Fruit fly (Drosophila melanogaster) whole organism, embryonic: ENCODE measurements around the gene CG4949.

Experiments
- Adf1 ChIP-seq: fragments of 200-800 bp; sonication (Bioruptor generic); IDR thresholded peaks from 2 replicates; pipeline ENCODE4 v1.3.6; 2022; ENCODE audit warnings: missing biosample characterization, missing genetic modification characterization
- B-H2 ChIP-seq: fragments of 200-800 bp; sonication (Bioruptor generic); optimal IDR thresholded peaks from 2 replicates; lab custom pipeline; 2018; ENCODE audit warnings: missing biosample characterization, mild to moderate bottlenecking, missing genetic modification characterization
- Blimp-1 ChIP-seq: fragments of 200-800 bp; sonication (Bioruptor generic); optimal IDR thresholded peaks from 3 replicates; lab custom pipeline; 2018; ENCODE audit warnings: missing biosample characterization, missing genetic modification characterization, mild to moderate bottlenecking, moderate library complexity, missing genetic modification reagents
- CG11247 ChIP-seq: fragments of 200-800 bp; sonication (Bioruptor generic); IDR thresholded peaks from 2 replicates; pipeline ENCODE4 v1.3.6; 2022; ENCODE audit warnings: missing biosample characterization, missing genetic modification characterization
- CG1233 ChIP-seq: fragments of 200-800 bp; sonication (Bioruptor generic); optimal IDR thresholded peaks from 4 replicates; lab custom pipeline; 2018; ENCODE audit warnings: missing biosample characterization, mild to moderate bottlenecking, missing genetic modification characterization
- CG13287 ChIP-seq: fragments of 200-800 bp; sonication (Bioruptor generic); IDR thresholded peaks from 2 replicates; pipeline ENCODE4 v1.3.6; 2022; ENCODE audit warnings: missing biosample characterization, missing genetic modification characterization; ENCODE audit not compliant: partially characterized antibody
- CG15479 ChIP-seq: fragments of 200-800 bp; sonication (Bioruptor generic); optimal IDR thresholded peaks from 3 replicates; lab custom pipeline; 2019; ENCODE audit warnings: missing biosample characterization, mild to moderate bottlenecking, missing genetic modification characterization, moderate library complexity
- CG17568 ChIP-seq: fragments of 200-800 bp; sonication (Bioruptor generic); optimal IDR thresholded peaks from 2 replicates; lab custom pipeline; 2018; ENCODE audit warnings: missing biosample characterization, mild to moderate bottlenecking, missing genetic modification characterization, moderate library complexity
- CG1832 ChIP-seq: fragments of 200-800 bp; sonication (Bioruptor generic); optimal IDR thresholded peaks from 2 replicates; lab custom pipeline; 2017; ENCODE audit warnings: missing biosample characterization, mild to moderate bottlenecking, missing genetic modification characterization, inconsistent platforms
- CG18476 ChIP-seq: fragments of 200-800 bp; sonication (Bioruptor generic); optimal IDR thresholded peaks from 2 replicates; lab custom pipeline; 2016; ENCODE audit warnings: missing biosample characterization, mild to moderate bottlenecking, missing genetic modification characterization
- CG31365 ChIP-seq: fragments of 200-800 bp; sonication (Bioruptor generic); optimal IDR thresholded peaks from 2 replicates; lab custom pipeline; 2018; ENCODE audit warnings: missing biosample characterization, mild to moderate bottlenecking, missing genetic modification characterization
- CG31388 ChIP-seq: fragments of 200-800 bp; sonication (Bioruptor generic); optimal IDR thresholded peaks from 2 replicates; lab custom pipeline; 2016; ENCODE audit warnings: missing biosample characterization, missing genetic modification characterization
- CG34422 ChIP-seq: fragments of 200-800 bp; sonication (Bioruptor generic); IDR thresholded peaks from 3 replicates; pipeline ENCODE4 v1.3.6; 2022; ENCODE audit warnings: missing biosample characterization, missing genetic modification characterization
- CG5953 ChIP-seq: fragments of 200-800 bp; sonication (Bioruptor generic); IDR thresholded peaks from 2 replicates; pipeline ENCODE4 v1.3.6; 2022; ENCODE audit warnings: missing biosample characterization, missing genetic modification characterization
- CG6683 ChIP-seq: fragments of 200-800 bp; sonication (Bioruptor generic); optimal IDR thresholded peaks from 2 replicates; lab custom pipeline; 2017; ENCODE audit warnings: missing biosample characterization, mild to moderate bottlenecking, missing genetic modification characterization, missing genetic modification reagents
- CG6765 ChIP-seq: fragments of 200-800 bp; sonication (Bioruptor generic); optimal IDR thresholded peaks from 3 replicates; lab custom pipeline; 2017; ENCODE audit warnings: missing biosample characterization, mild to moderate bottlenecking, missing genetic modification characterization
- CG6813 ChIP-seq: fragments of 200-800 bp; sonication (Bioruptor generic); optimal IDR thresholded peaks from 2 replicates; lab custom pipeline; 2017; ENCODE audit warnings: missing biosample characterization, missing genetic modification characterization, mild to moderate bottlenecking, moderate library complexity, missing genetic modification reagents
- CG7556 ChIP-seq: fragments of 200-800 bp; sonication (Bioruptor generic); optimal IDR thresholded peaks from 2 replicates; lab custom pipeline; 2017; ENCODE audit warnings: missing biosample characterization, mild to moderate bottlenecking, missing genetic modification characterization
- CG8388 ChIP-seq: fragments of 200-800 bp; sonication (Bioruptor generic); optimal IDR thresholded peaks from 2 replicates; lab custom pipeline; 2019; ENCODE audit warnings: missing biosample characterization, mild to moderate bottlenecking, missing genetic modification characterization, moderate library complexity
- CG9609 ChIP-seq: fragments of 200-800 bp; sonication (Bioruptor generic); optimal IDR thresholded peaks from 3 replicates; lab custom pipeline; 2016; ENCODE audit warnings: missing biosample characterization, missing genetic modification characterization
- CG9727 ChIP-seq: fragments of 200-800 bp; sonication (Bioruptor generic); optimal IDR thresholded peaks from 3 replicates; lab custom pipeline; 2017; ENCODE audit warnings: missing biosample characterization, mild to moderate bottlenecking, missing genetic modification characterization
- CG9797 ChIP-seq: fragments of 200-800 bp; sonication (Bioruptor generic); optimal IDR thresholded peaks from 3 replicates; lab custom pipeline; 2018; ENCODE audit warnings: missing biosample characterization, mild to moderate bottlenecking, missing genetic modification characterization
- Dbx ChIP-seq: fragments of 200-800 bp; sonication (Bioruptor generic); IDR thresholded peaks from 3 replicates; pipeline ENCODE4 v1.3.6; 2022; ENCODE audit warnings: missing biosample characterization, missing genetic modification characterization
- Ets65A ChIP-seq: fragments of 200-800 bp; sonication (Bioruptor generic); peaks from one replicate; lab custom pipeline; 2016; ENCODE audit warnings: missing biosample characterization, missing genetic modification characterization
- HLH4C ChIP-seq: fragments of 200-800 bp; sonication (Bioruptor generic); IDR thresholded peaks from 3 replicates; pipeline ENCODE4 v1.3.6; 2022; ENCODE audit warnings: missing biosample characterization, missing genetic modification characterization; ENCODE audit not compliant: partially characterized antibody
- HmgD ChIP-seq: fragments of 200-800 bp; sonication (Bioruptor generic); optimal IDR thresholded peaks from 3 replicates; lab custom pipeline; 2016; ENCODE audit warnings: missing biosample characterization, missing genetic modification characterization
- Lpt ChIP-seq: fragments of >200 bp; optimal IDR thresholded peaks from 2 replicates; lab custom pipeline; 2018; ENCODE audit warnings: missing biosample characterization, missing genetic modification characterization
- Meics ChIP-seq: fragments of 200-800 bp; sonication (Bioruptor generic); optimal IDR thresholded peaks from 2 replicates; lab custom pipeline; 2017; ENCODE audit warnings: missing biosample characterization, mild to moderate bottlenecking, missing genetic modification characterization
- TFAM ChIP-seq: fragments of 200-800 bp; sonication (Bioruptor generic); optimal IDR thresholded peaks from 2 replicates; lab custom pipeline; 2017; ENCODE audit warnings: missing biosample characterization, missing genetic modification characterization, inconsistent platforms
- amos ChIP-seq: fragments of 200-800 bp; sonication (Bioruptor generic); IDR thresholded peaks from 2 replicates; pipeline ENCODE4 v1.3.6; 2022; ENCODE audit warnings: missing biosample characterization, missing genetic modification characterization; ENCODE audit not compliant: partially characterized antibody
- bab2 ChIP-seq: fragments of 200-800 bp; sonication (Bioruptor generic); optimal IDR thresholded peaks from 2 replicates; lab custom pipeline; 2016; ENCODE audit warnings: missing biosample characterization, missing genetic modification characterization
- bsh ChIP-seq, 2 experiments: fragments of 200-800 bp; sonication (Bioruptor generic); optimal IDR thresholded peaks; 2 replicates each; lab custom pipeline; 2017 to 2018; ENCODE audit warnings: mild to moderate bottlenecking in 2 of 2, missing biosample characterization in 2 of 2, missing genetic modification characterization in 2 of 2, moderate library complexity in 1 of 2
- cas ChIP-seq: fragments of 200-800 bp; sonication (Bioruptor generic); IDR thresholded peaks from 2 replicates; pipeline ENCODE4 v1.3.6; 2022; ENCODE audit warnings: missing biosample characterization, missing genetic modification characterization
- cato ChIP-seq: fragments of 200-800 bp; sonication (Bioruptor generic); optimal IDR thresholded peaks from 2 replicates; lab custom pipeline; 2016; ENCODE audit warnings: missing biosample characterization, missing genetic modification characterization, borderline replicate concordance
- chinmo ChIP-seq: fragments of 200-800 bp; sonication (Bioruptor generic); IDR thresholded peaks from 4 replicates; pipeline ENCODE4 v1.3.6; 2022; ENCODE audit warnings: missing biosample characterization, missing genetic modification characterization; ENCODE audit not compliant: partially characterized antibody
- dmrt11E ChIP-seq: fragments of 200-800 bp; sonication (Bioruptor generic); optimal IDR thresholded peaks from 3 replicates; lab custom pipeline; 2018; ENCODE audit warnings: missing biosample characterization, mild to moderate bottlenecking, missing genetic modification characterization, moderate library complexity
- emc ChIP-seq: fragments of 200-800 bp; sonication (Bioruptor generic); optimal IDR thresholded peaks from 2 replicates; lab custom pipeline; 2016; ENCODE audit warnings: missing biosample characterization, missing genetic modification characterization
- ems ChIP-seq: fragments of 200-800 bp; sonication (Bioruptor generic); optimal IDR thresholded peaks from 3 replicates; lab custom pipeline; 2016; ENCODE audit warnings: missing biosample characterization, missing genetic modification characterization
- h ChIP-seq: fragments of >200 bp; optimal IDR thresholded peaks from 2 replicates; lab custom pipeline; 2017
- kni ChIP-seq: fragments of 200-800 bp; sonication (Bioruptor generic); optimal IDR thresholded peaks from 3 replicates; lab custom pipeline; 2017; ENCODE audit warnings: mild to moderate bottlenecking, missing biosample characterization, missing genetic modification reagents, missing genetic modification characterization
- lilli ChIP-seq: fragments of 200-800 bp; sonication (Bioruptor generic); optimal IDR thresholded peaks from 3 replicates; lab custom pipeline; 2016; ENCODE audit warnings: missing biosample characterization, missing genetic modification characterization
- lov ChIP-seq, 2 experiments: fragments of 200-800 bp in 1 of 2; fragments of >200 bp in 1 of 2; sonication (Bioruptor generic) in 1 of 2; IDR thresholded peaks in 1 of 2; optimal IDR thresholded peaks in 1 of 2; 2 replicates in 1 of 2; 3 replicates in 1 of 2; pipeline versions ENCODE4 v1.3.6 to Lab custom; 2017 to 2022; ENCODE audit warnings: missing biosample characterization in 1 of 2, missing genetic modification characterization in 1 of 2
- mam ChIP-seq: fragments of 200-800 bp; sonication (Bioruptor generic); optimal IDR thresholded peaks from 3 replicates; lab custom pipeline; 2016; ENCODE audit warnings: missing biosample characterization, missing genetic modification characterization
- mirr ChIP-seq: fragments of 200-800 bp; sonication (Bioruptor generic); optimal IDR thresholded peaks from 3 replicates; lab custom pipeline; 2018; ENCODE audit warnings: missing biosample characterization, mild to moderate bottlenecking, missing genetic modification characterization
- mld ChIP-seq: fragments of 200-800 bp; sonication (Bioruptor generic); IDR thresholded peaks from 3 replicates; pipeline ENCODE4 v1.3.6; 2022; ENCODE audit warnings: missing biosample characterization, missing genetic modification characterization; ENCODE audit not compliant: partially characterized antibody
- pho ChIP-seq: fragments of 200-800 bp; sonication (Bioruptor generic); optimal IDR thresholded peaks from 2 replicates; lab custom pipeline; 2016; ENCODE audit warnings: missing biosample characterization, missing genetic modification characterization
- sna ChIP-seq: fragments of 200-800 bp; sonication (Bioruptor generic); IDR thresholded peaks from 2 replicates; pipeline ENCODE4 v1.3.6; 2022; ENCODE audit warnings: missing biosample characterization, missing genetic modification characterization; ENCODE audit not compliant: partially characterized antibody
- stc ChIP-seq: fragments of 200-800 bp; sonication (Bioruptor generic); IDR thresholded peaks from 2 replicates; pipeline ENCODE4 v1.3.6; 2022; ENCODE audit warnings: missing biosample characterization, missing genetic modification characterization
- tgo ChIP-seq: fragments of 200-800 bp; sonication (Bioruptor generic); IDR thresholded peaks from 3 replicates; pipeline ENCODE4 v1.3.6; 2022; ENCODE audit warnings: missing biosample characterization, missing genetic modification characterization
- tna ChIP-seq: fragments of 200-800 bp; sonication (Bioruptor generic); IDR thresholded peaks from 2 replicates; pipeline ENCODE4 v1.3.6; 2022; ENCODE audit warnings: missing biosample characterization, missing genetic modification characterization; ENCODE audit not compliant: partially characterized antibody
- wdn ChIP-seq: fragments of 200-800 bp; sonication (Bioruptor generic); IDR thresholded peaks from 2 replicates; pipeline ENCODE4 v1.3.6; 2022; ENCODE audit warnings: missing biosample characterization, missing genetic modification characterization

The CG4949 gene

dm6 chrX:17121600-17121999 is 43.0 kb downstream of the CG4949 start (continued):
- no peak for TF ChIP-seq CG6813
- TF ChIP-seq Meics (GFP tag; lab: Kevin White, UChicago): no peak
- TF ChIP-seq h (lab: Kevin White, UChicago): no peak
- TF ChIP-seq CG6683: no peak
- TF ChIP-seq lilli (GFP tag; lab: Kevin White, UChicago): no peak
- no peak for TF ChIP-seq CG13287 (GFP tag; lab: Robert Waterston, UW)
- TF ChIP-seq CG34422 (GFP tag; lab: Robert Waterston, UW): no peak
- TF ChIP-seq bab2 (GFP tag; lab: Kevin White, UChicago): peak; percentile 9
- no peak for TF ChIP-seq chinmo (GFP tag; lab: Robert Waterston, UW)
- peak; percentile 28 for TF ChIP-seq CG9727
- no peak for TF ChIP-seq ems (GFP tag; lab: Kevin White, UChicago)
- peak; percentile 40 for TF ChIP-seq Blimp-1 (GFP tag; lab: Kevin White, UChicago)
- 0 out of 2 replicates have a peak, but pooled peaks have one; percentile 7 for TF ChIP-seq stc
- TF ChIP-seq CG6765 (GFP tag; lab: Kevin White, UChicago): no peak
- no peak for TF ChIP-seq tgo (GFP tag; lab: Robert Waterston, UW)
- TF ChIP-seq CG17568: no peak
- peak; percentile 50 for TF ChIP-seq CG7556 (GFP tag; lab: Kevin White, UChicago)
- no peak for TF ChIP-seq emc (GFP tag; lab: Kevin White, UChicago)
- TF ChIP-seq bsh (GFP tag; optimal IDR thresholded peaks at IDR 0.05; lab: Kevin White, UChicago): peak in 1 of 2 experiments; percentile 57
- no peak for TF ChIP-seq B-H2 (GFP tag; lab: Kevin White, UChicago)
- TF ChIP-seq sna (GFP tag; lab: Robert Waterston, UW): no peak
- no peak for TF ChIP-seq Ets65A (GFP tag; lab: Kevin White, UChicago)
- TF ChIP-seq pho: no peak
- no peak for TF ChIP-seq TFAM (GFP tag; lab: Kevin White, UChicago)
- TF ChIP-seq mam (GFP tag; lab: Kevin White, UChicago): no peak
- TF ChIP-seq tna (GFP tag; lab: Robert Waterston, UW): no peak
- TF ChIP-seq cato: no peak
- no peak for TF ChIP-seq CG9797 (GFP tag; lab: Kevin White, UChicago)
- no peak for TF ChIP-seq cas (GFP tag; lab: Robert Waterston, UW)
- TF ChIP-seq HmgD: no peak
- TF ChIP-seq mirr (GFP tag; lab: Kevin White, UChicago): no peak
- TF ChIP-seq mld (GFP tag; lab: Robert Waterston, UW): no peak
- no peak for TF ChIP-seq CG9609
- TF ChIP-seq CG31365 (tag; lab: Kevin White, UChicago): no peak
- TF ChIP-seq CG15479 (GFP tag; lab: Kevin White, UChicago): no peak
- no peak for TF ChIP-seq HLH4C (GFP tag; lab: Robert Waterston, UW)
- TF ChIP-seq Dbx (GFP tag; lab: Robert Waterston, UW): no peak
- TF ChIP-seq Lpt (GFP tag; lab: Kevin White, UChicago): no peak
- no peak for TF ChIP-seq CG11247 (GFP tag; lab: Robert Waterston, UW)
- TF ChIP-seq CG8388 (GFP tag; lab: Kevin White, UChicago): peak; percentile 19
- TF ChIP-seq dmrt11E (tag; lab: Kevin White, UChicago): peak; percentile 37
- no peak for TF ChIP-seq kni (GFP tag; lab: Kevin White, UChicago)
- no peak for TF ChIP-seq CG31388 (GFP tag; lab: Kevin White, UChicago)
- peak; percentile 16 for TF ChIP-seq CG1233 (GFP tag; lab: Kevin White, UChicago)
- no peak for TF ChIP-seq lov (optimal IDR thresholded peaks at IDR 0.05; lab: Kevin White, UChicago)
- TF ChIP-seq lov (GFP tag; IDR thresholded peaks at IDR 0.05; lab: Robert Waterston, UW): no peak
- no peak for TF ChIP-seq CG18476
- no peak for TF ChIP-seq wdn
- no peak for TF ChIP-seq amos (GFP tag; lab: Robert Waterston, UW)
- TF ChIP-seq Adf1 (GFP tag; lab: Robert Waterston, UW): no peak
- no peak for TF ChIP-seq CG5953 (GFP tag; lab: Robert Waterston, UW)
- no peak for TF ChIP-seq CG1832
